Fruit fly (Drosophila melanogaster): ENCODE results near the gene dsh.
A peak's percentile ranks its signal among the peaks of the same experiment; 100 is the strongest.

dsh gene

DNA sequence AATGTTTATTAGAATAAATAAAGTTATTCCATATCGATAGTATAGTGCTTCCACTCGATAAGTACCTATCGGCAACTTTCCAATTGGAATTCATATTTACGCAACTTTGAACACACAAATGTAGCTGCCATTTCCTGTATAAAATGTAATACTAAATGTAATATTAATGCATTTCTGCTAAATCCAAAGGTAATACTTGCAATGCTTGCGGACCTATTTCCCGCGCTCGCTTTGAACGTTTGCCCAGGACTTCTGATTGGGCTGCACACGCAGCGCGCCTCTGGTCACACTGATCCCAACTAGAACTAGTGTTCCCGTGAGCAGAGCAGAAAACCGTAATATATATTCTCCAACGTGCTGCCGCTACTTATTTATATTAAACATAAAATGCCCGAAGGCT lies 13.7 kb downstream of the dsh start, which contains the start of gene dlg1 (continued):
- TF ChIP-seq Xbp1 (GFP tag; optimal IDR thresholded peaks at IDR 0.05) (no peak), Pdp1 (GFP tag; optimal IDR thresholded peaks at IDR 0.05) (peak in 1 of 2 experiments; percentile 52), Drgx (GFP tag; IDR thresholded peaks at IDR 0.05) (no peak), ind (GFP tag; optimal IDR thresholded peaks at IDR 0.05) (no peak), Asciz (GFP tag; optimal IDR thresholded peaks at IDR 0.05) (no peak), CG1233 (GFP tag; optimal IDR thresholded peaks at IDR 0.05) (no peak), CG8388 (GFP tag; optimal IDR thresholded peaks at IDR 0.05) (no peak), CG3847 (GFP tag; IDR thresholded peaks at IDR 0.05) (no peak), bigmax (GFP tag; optimal IDR thresholded peaks at IDR 0.05) (peak; percentile 53), HmgZ (tag; optimal IDR thresholded peaks at IDR 0.05) (peak; percentile 14), CG1529 (GFP tag; optimal IDR thresholded peaks at IDR 0.05) (no peak), CG1603 (tag; optimal IDR thresholded peaks at IDR 0.05) (no peak), croc (GFP tag; conservative IDR thresholded peaks at IDR 0.05) (no peak), lilli (GFP tag; optimal IDR thresholded peaks at IDR 0.05) (peak; percentile 8), CG4282 (GFP tag; optimal IDR thresholded peaks at IDR 0.05) (no peak), CG13287 (GFP tag; IDR thresholded peaks at IDR 0.05; ENCODE audit: partially characterized antibody) (peak; percentile 78), MESR4 (GFP tag; optimal IDR thresholded peaks at IDR 0.05) (no peak), CG13296 (GFP tag; optimal IDR thresholded peaks at IDR 0.05) (no peak), CG8281 (tag; optimal IDR thresholded peaks at IDR 0.05) (no peak), CG8924 (tag; optimal IDR thresholded peaks at IDR 0.05) (no peak), Lim3 (GFP tag; IDR thresholded peaks at IDR 0.05) (no peak), Lpt (GFP tag; optimal IDR thresholded peaks at IDR 0.05) (no peak), so (GFP tag; IDR thresholded peaks at IDR 0.05) (no peak), insv (GFP tag; optimal IDR thresholded peaks at IDR 0.05) (peak; percentile 94 to 99), Scr (GFP tag; IDR thresholded peaks at IDR 0.05; ENCODE audit: partially characterized antibody) (peak; percentile 80), pnt (GFP tag; optimal IDR thresholded peaks at IDR 0.05) (no peak), Jarid2 (GFP tag; optimal IDR thresholded peaks at IDR 0.05) (no peak), stc (GFP tag; IDR thresholded peaks at IDR 0.05) (no peak), NC2α (GFP tag; optimal IDR thresholded peaks at IDR 0.05) (no peak), CG17186 (GFP tag; optimal IDR thresholded peaks at IDR 0.05) (peak; percentile 4), Bgb (GFP tag; IDR thresholded peaks at IDR 0.05; ENCODE audit: partially characterized antibody) (peak; percentile 65), tio (GFP tag; optimal IDR thresholded peaks at IDR 0.05) (no peak), Oli (tag; optimal IDR thresholded peaks at IDR 0.05) (no peak), nmo (GFP tag; optimal IDR thresholded peaks at IDR 0.05) (no peak), hb (GFP tag; IDR thresholded peaks at IDR 0.05; ENCODE audit: partially characterized antibody) (peak; percentile 63; the same call in 2 of the 3 replicates), maf-S (GFP tag; optimal IDR thresholded peaks at IDR 0.05) (no peak), mirr (GFP tag; optimal IDR thresholded peaks at IDR 0.05) (no peak), CG4730 (GFP tag; IDR thresholded peaks at IDR 0.05) (no peak), CG2129 (GFP tag; IDR thresholded peaks at IDR 0.05; ENCODE audit: partially characterized antibody) (peak; percentile 31; the same call in 1 of the 2 replicates), HHEX (GFP tag; optimal IDR thresholded peaks at IDR 0.05) (no peak), chinmo (GFP tag; IDR thresholded peaks at IDR 0.05; ENCODE audit: partially characterized antibody) (0 out of 4 replicates have a peak, but pooled peaks have one; percentile 49), CG7928 (GFP tag; optimal IDR thresholded peaks at IDR 0.05) (no peak), run (tag; optimal IDR thresholded peaks at IDR 0.05) (no peak), CG30020 (tag; optimal IDR thresholded peaks at IDR 0.05) (peak; percentile 13), CG31224 (GFP tag; IDR thresholded peaks at IDR 0.05) (no peak), MBD-R2 (GFP tag; IDR thresholded peaks at IDR 0.05) (peak; percentile 56), CG11247 (GFP tag; IDR thresholded peaks at IDR 0.05) (no peak), CoRest (tag; optimal IDR thresholded peaks at IDR 0.05) (peak; percentile 32), Ets97D (GFP tag; optimal IDR thresholded peaks at IDR 0.05) (peak; percentile 11), Nf-YC (tag; optimal IDR thresholded peaks at IDR 0.05) (peak; percentile 57)

Measured in whole organism, embryonic.